Worm (Caenorhabditis elegans): ENCODE data around the gene F59E12.3.

Gene F59E12.3

ce11 chrII:5599326-5600044 is 38.7 kb upstream of the F59E12.3 start, which contains the start of gene C17G10.10 (continued):
- TF ChIP-seq cey-2 (tag; optimal IDR thresholded peaks at IDR 0.05; ENCODE audit: borderline replicate concordance, insufficient read depth) (no peak), vab-7 (GFP tag; IDR thresholded peaks at IDR 0.05) (no peak), ama-1 (optimal IDR thresholded peaks at IDR 0.05) (peak; percentile 97), arid-1 (GFP tag; conservative IDR thresholded peaks at IDR 0.05) (0 out of 2 replicates have a peak, but pooled peaks have one; percentile 44), ztf-11 (tag; optimal IDR thresholded peaks at IDR 0.05) (no peak), aly-2 (tag; optimal IDR thresholded peaks at IDR 0.05) (no peak), dmd-8 (GFP tag; IDR thresholded peaks at IDR 0.05) (no peak), snpc-1.2 (GFP tag; IDR thresholded peaks at IDR 0.05) (peak; percentile 75), mep-1 (tag; optimal IDR thresholded peaks at IDR 0.05) (peak; percentile 67), F26F4.8 (GFP tag; conservative IDR thresholded peaks at IDR 0.05) (no peak), lin-38 (GFP tag; IDR thresholded peaks at IDR 0.05) (peak; percentile 69), nhr-77 (tag; optimal IDR thresholded peaks at IDR 0.05) (peak; percentile 25), nhr-10 (tag; optimal IDR thresholded peaks at IDR 0.05) (no peak), daf-8 (GFP tag; IDR thresholded peaks at IDR 0.05) (no peak), attf-4 (tag; optimal IDR thresholded peaks at IDR 0.05) (no peak), gei-8 (GFP tag; optimal IDR thresholded peaks at IDR 0.05) (no peak), Y48G9A.11 (GFP tag; IDR thresholded peaks at IDR 0.05) (no peak), skn-1 (tag; optimal IDR thresholded peaks at IDR 0.05) (no peak), dmd-9 (GFP tag; IDR thresholded peaks at IDR 0.05) (0 out of 2 replicates have a peak, but pooled peaks have one; percentile 18), T26A8.4 (GFP tag; IDR thresholded peaks at IDR 0.05) (peak; percentile 88; the same call in 1 of the 2 replicates), dve-1 (tag; optimal IDR thresholded peaks at IDR 0.05; ENCODE audit: insufficient read depth) (peak; percentile 89), D1046.2 (GFP tag; IDR thresholded peaks at IDR 0.05) (no peak), lsy-2 (tag; optimal IDR thresholded peaks at IDR 0.05) (peak in 1 of 2 experiments; percentile 65), hlh-11 (tag; optimal IDR thresholded peaks at IDR 0.05) (peak; percentile 76), fkh-10 (GFP tag; optimal IDR thresholded peaks at IDR 0.05) (no peak), pqm-1 (tag; optimal IDR thresholded peaks at IDR 0.05) (peak; percentile 33), unc-130 (GFP tag; optimal IDR thresholded peaks at IDR 0.05) (peak; percentile 39), tag-97 (GFP tag; IDR thresholded peaks at IDR 0.05) (no peak), nhr-237 (tag; optimal IDR thresholded peaks at IDR 0.05) (no peak), nhr-41 (GFP tag; IDR thresholded peaks at IDR 0.05) (no peak), nhr-42 (GFP tag; IDR thresholded peaks at IDR 0.05) (peak; percentile 74), ceh-20 (GFP tag; IDR thresholded peaks at IDR 0.05) (peak; percentile 39; the same call in 1 of the 2 replicates), lin-29 (GFP tag; IDR thresholded peaks at IDR 0.05) (no peak), R02D3.7 (tag; optimal IDR thresholded peaks at IDR 0.05) (no peak), ztf-7 (tag; optimal IDR thresholded peaks at IDR 0.05) (peak; percentile 68), jun-1 (tag; optimal IDR thresholded peaks at IDR 0.05) (no peak), madf-5 (GFP tag; IDR thresholded peaks at IDR 0.05) (no peak), ceh-28 (tag; optimal IDR thresholded peaks at IDR 0.05) (no peak), ces-1 (GFP tag; optimal IDR thresholded peaks at IDR 0.05) (no peak), F44E2.7 (GFP tag; IDR thresholded peaks at IDR 0.05) (no peak), sdz-12 (GFP tag; optimal IDR thresholded peaks at IDR 0.05) (no peak), zip-2 (tag; optimal IDR thresholded peaks at IDR 0.05) (no peak), aha-1 (tag) (peak; percentile 88), egl-27 (tag; optimal IDR thresholded peaks at IDR 0.05) (no peak), dmd-6 (GFP tag; IDR thresholded peaks at IDR 0.05) (peak; percentile 72), unc-39 (tag; optimal IDR thresholded peaks at IDR 0.05) (no peak), mxl-3 (GFP tag; optimal IDR thresholded peaks at IDR 0.05) (peak; percentile 27), madf-9 (GFP tag; conservative IDR thresholded peaks at IDR 0.05) (no peak), tra-1 (GFP tag; IDR thresholded peaks at IDR 0.05) (no peak), mes-2 (tag; optimal IDR thresholded peaks at IDR 0.05; ENCODE audit: poor library complexity, severe bottlenecking) (peak; percentile 86), ceh-82 (tag; optimal IDR thresholded peaks at IDR 0.05) (no peak)
